Fruit fly (Drosophila melanogaster) whole organism, embryonic: ENCODE data around the gene Map205.
"Not testable (repeated sequence)": the region's sequence is repeated elsewhere in the genome, so short reads cannot be mapped to it uniquely, and the experiment has no call there.

Source experiments
- Blimp-1 ChIP-seq: fragments of 200-800 bp; sonication (Bioruptor generic); optimal IDR thresholded peaks from 3 replicates; lab custom pipeline; 2018; ENCODE audit warnings: missing biosample characterization, missing genetic modification characterization, mild to moderate bottlenecking, moderate library complexity, missing genetic modification reagents
- CG12299 ChIP-seq: fragments of 200-800 bp; sonication (Bioruptor generic); optimal IDR thresholded peaks from 2 replicates; lab custom pipeline; 2018; ENCODE audit warnings: missing biosample characterization, mild to moderate bottlenecking, missing genetic modification characterization
- CG14014 ChIP-seq: fragments of 200-800 bp; sonication (Bioruptor generic); IDR thresholded peaks from 2 replicates; pipeline ENCODE4 v1.3.6; 2022; ENCODE audit warnings: missing biosample characterization, missing genetic modification characterization
- CG15479 ChIP-seq: fragments of 200-800 bp; sonication (Bioruptor generic); optimal IDR thresholded peaks from 3 replicates; lab custom pipeline; 2019; ENCODE audit warnings: missing biosample characterization, mild to moderate bottlenecking, missing genetic modification characterization, moderate library complexity
- ERR ChIP-seq: fragments of 200-800 bp; sonication (Bioruptor generic); optimal IDR thresholded peaks from 2 replicates; lab custom pipeline; 2016; ENCODE audit warnings: missing biosample characterization, missing genetic modification characterization
- cwo ChIP-seq: fragments of 200-800 bp; sonication (Bioruptor generic); optimal IDR thresholded peaks from 3 replicates; lab custom pipeline; 2017; ENCODE audit warnings: missing biosample characterization, missing genetic modification characterization, mild to moderate bottlenecking, moderate library complexity, missing genetic modification reagents
- psq ChIP-seq: fragments of 200-800 bp; sonication (Bioruptor generic); optimal IDR thresholded peaks from 2 replicates; lab custom pipeline; 2017; ENCODE audit warnings: missing biosample characterization, missing genetic modification characterization
- slou ChIP-seq: fragments of 200-800 bp; sonication (Bioruptor generic); optimal IDR thresholded peaks from 3 replicates; lab custom pipeline; 2016; ENCODE audit warnings: missing biosample characterization, missing genetic modification characterization
- zfh1 ChIP-seq: fragments of 200-800 bp; sonication (Bioruptor generic); IDR thresholded peaks from 3 replicates; pipeline ENCODE4 v1.3.6; 2022; ENCODE audit warnings: missing biosample characterization, missing genetic modification characterization

dm6 chr3R:32072613-32073012 lies 4.4 kb upstream of the Map205 start:
- TF ChIP-seq CG12299; zfh1 (GFP tag; lab: Robert Waterston, UW); slou (GFP tag; lab: Kevin White, UChicago); CG14014 (GFP tag; lab: Robert Waterston, UW); cwo (GFP tag; lab: Kevin White, UChicago); ERR (GFP tag; lab: Kevin White, UChicago); CG15479 (GFP tag; lab: Kevin White, UChicago); Blimp-1 (GFP tag; lab: Kevin White, UChicago); psq (GFP tag; lab: Kevin White, UChicago): not testable (repeated sequence)
